Worm (Caenorhabditis elegans): Measurements from ENCODE around the gene T01B10.5.
"Not testable (repeated sequence)": the region's sequence is repeated elsewhere in the genome, so short reads cannot be mapped to it uniquely, and the experiment has no call there.

Gene T01B10.5

DNA sequence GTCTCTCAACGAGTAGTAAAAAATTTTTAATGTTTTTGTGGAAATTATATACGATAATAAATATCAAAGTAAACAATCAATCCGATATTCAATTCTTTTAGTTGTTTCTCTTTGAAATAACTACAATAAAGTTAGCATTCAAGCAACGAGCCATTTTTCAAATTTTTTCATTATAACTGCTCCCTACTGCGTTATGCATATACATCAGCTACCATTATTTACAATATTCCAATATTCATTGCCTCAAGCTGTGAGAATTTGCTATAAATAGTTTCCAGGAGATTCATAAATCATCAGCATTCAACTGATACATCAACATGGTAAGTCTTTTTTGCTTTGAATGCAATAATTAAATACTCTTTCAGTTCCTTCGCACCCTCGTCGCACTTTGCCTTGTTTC, 41.7 kb downstream of the T01B10.5 start, which contains the start of gene nspc-3:
Gene nspc-3 (plus strand): TSS at position 301 of the 400 bp plus-strand sequence.
- TF ChIP-seq ama-1 (optimal IDR thresholded peaks at IDR 0.05) (no peak), mef-2 (tag; optimal IDR thresholded peaks at IDR 0.05) (no peak), C04F5.9 (tag; optimal IDR thresholded peaks at IDR 0.05) (no peak), F16B12.6 (tag; optimal IDR thresholded peaks at IDR 0.05) (no peak), lin-13 (GFP tag; optimal IDR thresholded peaks at IDR 0.05) (no peak)

DNA sequence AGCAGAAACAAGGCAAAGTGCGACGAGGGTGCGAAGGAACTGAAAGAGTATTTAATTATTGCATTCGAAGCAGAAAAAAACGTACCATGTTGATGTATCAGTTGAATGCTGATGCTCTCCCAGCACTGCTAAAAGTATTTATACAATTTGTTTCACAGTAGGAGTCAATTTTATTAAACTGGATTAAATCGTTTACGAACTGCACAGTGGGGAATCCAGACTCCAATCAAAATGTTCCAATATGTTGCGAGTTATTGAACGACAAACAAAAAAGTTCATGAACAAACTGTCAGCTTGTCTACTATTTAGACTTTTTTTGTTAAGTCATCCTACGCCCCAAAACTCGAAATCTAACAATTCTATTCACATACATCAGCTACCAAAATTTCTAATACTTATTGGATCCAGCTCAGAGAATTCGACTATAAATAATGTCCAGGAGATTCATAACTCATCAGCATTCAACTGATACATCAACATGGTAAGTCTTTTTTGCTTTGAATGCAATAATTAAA, 43.2 kb downstream of the T01B10.5 start, which contains the start of the genes nspc-4 and nspc-5:
Gene nspc-4 (minus strand): TSS at position 101 of the 515 bp plus-strand sequence.
Gene nspc-5 (plus strand): TSS at position 465 of the 515 bp plus-strand sequence.
- TF ChIP-seq lir-3 (tag; optimal IDR thresholded peaks at IDR 0.05; ENCODE audit: poor library complexity); tlp-1 (tag; optimal IDR thresholded peaks at IDR 0.05); ets-5 (GFP tag; IDR thresholded peaks at IDR 0.05): not testable (repeated sequence)

DNA sequence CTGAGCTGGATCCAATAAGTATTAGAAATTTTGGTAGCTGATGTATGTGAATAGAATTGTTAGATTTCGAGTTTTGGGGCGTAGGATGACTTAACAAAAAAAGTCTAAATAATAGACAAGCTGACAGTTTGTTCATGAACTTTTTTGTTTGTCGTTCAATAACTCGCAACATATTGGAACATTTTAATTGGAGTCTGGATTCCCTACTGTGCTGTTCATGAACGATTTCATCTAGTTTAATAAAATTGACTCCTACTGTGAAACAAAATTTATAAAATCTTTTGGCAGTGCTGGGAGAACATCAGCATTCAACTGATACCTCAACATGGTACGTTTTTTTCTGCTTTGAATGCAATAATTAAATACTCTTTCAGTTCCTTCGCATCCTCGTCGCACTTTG, 46.5 kb downstream of the T01B10.5 start, which contains the start of gene nspc-7:
Gene nspc-7 (plus strand): TSS at position 301 of the 400 bp plus-strand sequence.
- not testable (repeated sequence) for TF ChIP-seq C04F5.9, xbp-1, nhr-28 (tag; optimal IDR thresholded peaks at IDR 0.05)

DNA sequence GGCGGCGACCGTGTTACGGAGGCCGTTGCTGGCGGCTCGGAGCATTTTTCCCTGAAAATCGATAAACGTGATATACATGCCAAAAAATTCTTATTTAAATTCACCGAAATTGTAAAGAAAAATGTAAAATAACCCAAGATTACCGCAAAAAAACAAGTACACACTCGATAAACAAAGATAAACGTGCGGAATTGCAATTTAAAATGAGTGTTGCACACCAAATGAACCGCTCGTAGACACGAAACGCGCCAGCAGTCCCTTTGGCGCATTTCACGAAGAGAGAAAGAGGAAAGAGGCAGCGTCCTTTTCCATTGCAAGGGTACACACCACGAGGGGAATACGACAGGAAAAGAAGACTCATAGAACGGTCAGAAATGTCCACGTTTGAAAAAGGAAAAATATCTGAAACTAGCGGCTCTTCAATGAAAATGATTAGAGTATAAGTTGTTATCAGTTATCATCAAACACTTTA, 50.9 kb downstream of the T01B10.5 start, which contains the start of gene sdha-1:
Gene sdha-1 (minus strand): TSS at position 51 of the 472 bp plus-strand sequence.
- no peak for TF ChIP-seq efl-3 (GFP tag; optimal IDR thresholded peaks at IDR 0.05)
- TF ChIP-seq tbx-2 (tag; optimal IDR thresholded peaks at IDR 0.05): peak; percentile 89
- peak; percentile 77 to 91 for TF ChIP-seq lin-35 (GFP tag; optimal IDR thresholded peaks at IDR 0.05)
- TF ChIP-seq blmp-1 (tag; optimal IDR thresholded peaks at IDR 0.05): peak; percentile 89
- no peak for TF ChIP-seq nhr-76 (tag; optimal IDR thresholded peaks at IDR 0.05)
- peak; percentile 70 for TF ChIP-seq lin-15B (tag; optimal IDR thresholded peaks at IDR 0.05)
- TF ChIP-seq sox-4 (tag; optimal IDR thresholded peaks at IDR 0.05): no peak
- peak in 1 of 2 experiments; percentile 62 for TF ChIP-seq ztf-11 (tag; optimal IDR thresholded peaks at IDR 0.05)
- TF ChIP-seq pag-3 (tag; optimal IDR thresholded peaks at IDR 0.05; ENCODE audit: borderline replicate concordance, insufficient read depth): peak; percentile 56
- TF ChIP-seq F16B12.6 (tag; optimal IDR thresholded peaks at IDR 0.05): peak; percentile 41
- peak; percentile 86 to 88 for TF ChIP-seq lsy-2 (tag; optimal IDR thresholded peaks at IDR 0.05)
- TF ChIP-seq aly-2 (tag; optimal IDR thresholded peaks at IDR 0.05): peak; percentile 59
- no peak for TF ChIP-seq C34B4.2 (tag; optimal IDR thresholded peaks at IDR 0.05)
- peak; percentile 94 for TF ChIP-seq nhr-71 (tag; optimal IDR thresholded peaks at IDR 0.05)
- no peak for TF ChIP-seq ets-5 (GFP tag; IDR thresholded peaks at IDR 0.05)
- TF ChIP-seq nhr-47 (tag; optimal IDR thresholded peaks at IDR 0.05): peak; percentile 88
- no peak for TF ChIP-seq hlh-4 (tag; optimal IDR thresholded peaks at IDR 0.05)
- peak; percentile 96 for TF ChIP-seq mep-1 (tag; optimal IDR thresholded peaks at IDR 0.05)
- no peak for TF ChIP-seq vab-15 (tag; optimal IDR thresholded peaks at IDR 0.05)
- no peak for TF ChIP-seq unc-30 (tag; optimal IDR thresholded peaks at IDR 0.05)
- TF ChIP-seq aha-1 (tag; optimal IDR thresholded peaks at IDR 0.05): peak; percentile 88
- peak in 3 of 6 experiments; percentile 42 to 87 (median 63) for TF ChIP-seq elt-3 (tag; optimal IDR thresholded peaks at IDR 0.05)
- no peak for TF ChIP-seq ceh-63 (GFP tag; optimal IDR thresholded peaks at IDR 0.05)
- TF ChIP-seq C16A3.4 (tag; optimal IDR thresholded peaks at IDR 0.05): peak; percentile 93
- TF ChIP-seq fkh-8 (tag; optimal IDR thresholded peaks at IDR 0.05): peak; percentile 87
- no peak for TF ChIP-seq zag-1 (tag; optimal IDR thresholded peaks at IDR 0.05)
- TF ChIP-seq nhr-28 (tag; optimal IDR thresholded peaks at IDR 0.05): no peak
- TF ChIP-seq nhr-19 (GFP tag; conservative IDR thresholded peaks at IDR 0.05): peak; percentile 98
- TF ChIP-seq xbp-1 (tag; optimal IDR thresholded peaks at IDR 0.05): peak; percentile 91
- TF ChIP-seq mef-2 (tag; optimal IDR thresholded peaks at IDR 0.05): peak; percentile 65
- TF ChIP-seq unc-130 (tag; optimal IDR thresholded peaks at IDR 0.05): peak; percentile 83
- no peak for TF ChIP-seq ces-1 (GFP tag; optimal IDR thresholded peaks at IDR 0.05)
- TF ChIP-seq lin-14 (GFP tag; optimal IDR thresholded peaks at IDR 0.05): peak; percentile 97
- no peak for TF ChIP-seq ama-1 (optimal IDR thresholded peaks at IDR 0.05)
- TF ChIP-seq rnt-1 (tag; optimal IDR thresholded peaks at IDR 0.05): peak; percentile 90
- no peak for TF ChIP-seq egl-27 (tag; optimal IDR thresholded peaks at IDR 0.05)
- peak; percentile 8 for TF ChIP-seq C04F5.9 (tag; optimal IDR thresholded peaks at IDR 0.05)
- no peak for TF ChIP-seq alr-1 (tag; optimal IDR thresholded peaks at IDR 0.05; ENCODE audit: borderline replicate concordance)
- peak; percentile 81 to 87 (median 86) for TF ChIP-seq ceh-82 (tag; optimal IDR thresholded peaks at IDR 0.05)
- peak; percentile 94 for TF ChIP-seq nhr-20 (tag; optimal IDR thresholded peaks at IDR 0.05)
- no peak for TF ChIP-seq nhr-11 (tag; optimal IDR thresholded peaks at IDR 0.05)

Data from whole organism, L1 larva.